Fruit fly (Drosophila melanogaster) whole organism, embryonic: ENCODE measurements around the gene CG3862.
A peak's percentile ranks its signal among the peaks of the same experiment; 100 is the strongest.

Experiments used
- Asciz ChIP-seq: fragments of 200-800 bp; sonication (Bioruptor generic); optimal IDR thresholded peaks from 2 replicates; lab custom pipeline; 2017; ENCODE audit warnings: missing biosample characterization, mild to moderate bottlenecking, missing genetic modification characterization, missing genetic modification reagents
- Awh ChIP-seq: fragments of 200-800 bp; sonication (Bioruptor generic); IDR thresholded peaks from 2 replicates; pipeline ENCODE4, ENCODE4 v1.3.6; 2022; ENCODE audit warnings: missing biosample characterization, missing genetic modification characterization
- CG10979 ChIP-seq: fragments of 200-800 bp; sonication (Bioruptor generic); optimal IDR thresholded peaks from 2 replicates; lab custom pipeline; 2018; ENCODE audit warnings: missing biosample characterization, mild to moderate bottlenecking, missing genetic modification characterization, moderate library complexity
- CG12071 ChIP-seq: fragments of 200-800 bp; sonication (Bioruptor generic); optimal IDR thresholded peaks from 3 replicates; lab custom pipeline; 2018; ENCODE audit warnings: missing biosample characterization, mild to moderate bottlenecking, missing genetic modification characterization
- CG12219 ChIP-seq: fragments of 200-800 bp; sonication (Bioruptor generic); optimal IDR thresholded peaks from 3 replicates; lab custom pipeline; 2018; ENCODE audit warnings: missing biosample characterization, mild to moderate bottlenecking, missing genetic modification characterization
- CG13296 ChIP-seq: fragments of 200-800 bp; sonication (Bioruptor generic); optimal IDR thresholded peaks from 3 replicates; lab custom pipeline; 2018; ENCODE audit warnings: missing biosample characterization, mild to moderate bottlenecking, missing genetic modification characterization
- CG14710 ChIP-seq: fragments of 200-800 bp; sonication (Bioruptor generic); optimal IDR thresholded peaks from 3 replicates; lab custom pipeline; 2019; ENCODE audit warnings: missing biosample characterization, mild to moderate bottlenecking, missing genetic modification characterization, moderate library complexity
- CG15011 ChIP-seq: fragments of 200-800 bp; sonication (Bioruptor generic); optimal IDR thresholded peaks from 3 replicates; lab custom pipeline; 2018; ENCODE audit warnings: missing biosample characterization, mild to moderate bottlenecking, missing genetic modification characterization
- CG15601 ChIP-seq: fragments of 200-800 bp; sonication (Bioruptor generic); optimal IDR thresholded peaks from 3 replicates; lab custom pipeline; 2019; ENCODE audit warnings: missing biosample characterization, mild to moderate bottlenecking, missing genetic modification characterization, moderate library complexity
- CG1603 ChIP-seq: fragments of 200-800 bp; sonication (Bioruptor generic); optimal IDR thresholded peaks from 2 replicates; lab custom pipeline; 2019; ENCODE audit warnings: missing biosample characterization, mild to moderate bottlenecking, missing genetic modification characterization, moderate library complexity
- CG17328 ChIP-seq: fragments of 200-800 bp; sonication (Bioruptor generic); IDR thresholded peaks from 2 replicates; pipeline ENCODE4 v1.3.6; 2022; ENCODE audit warnings: missing biosample characterization, missing genetic modification characterization
- CG18262 ChIP-seq: fragments of 200-800 bp; optimal IDR thresholded peaks from 3 replicates; lab custom pipeline; 2019; ENCODE audit warnings: missing biosample characterization, mild to moderate bottlenecking, missing genetic modification characterization, moderate library complexity
- CG18599 ChIP-seq: fragments of 200-800 bp; sonication (Bioruptor generic); optimal IDR thresholded peaks from 3 replicates; lab custom pipeline; 2017; ENCODE audit warnings: missing biosample characterization, missing genetic modification characterization, mild to moderate bottlenecking, moderate library complexity, missing genetic modification reagents
- CG2202 ChIP-seq: fragments of 200-800 bp; sonication (Bioruptor generic); optimal IDR thresholded peaks from 2 replicates; lab custom pipeline; 2018; ENCODE audit warnings: missing biosample characterization, mild to moderate bottlenecking, missing genetic modification characterization
- CG3065 ChIP-seq: fragments of 200-800 bp; sonication (Bioruptor generic); optimal IDR thresholded peaks from 2 replicates; lab custom pipeline; 2016; ENCODE audit warnings: missing biosample characterization, missing genetic modification characterization
- CG34422 ChIP-seq: fragments of 200-800 bp; sonication (Bioruptor generic); IDR thresholded peaks from 3 replicates; pipeline ENCODE4 v1.3.6; 2022; ENCODE audit warnings: missing biosample characterization, missing genetic modification characterization
- CG3847 ChIP-seq: fragments of 200-800 bp; sonication (Bioruptor generic); IDR thresholded peaks from 2 replicates; pipeline ENCODE4 v1.3.6; 2022; ENCODE audit warnings: missing biosample characterization, missing genetic modification characterization
- CG6791 ChIP-seq: fragments of 200-800 bp; sonication (Bioruptor generic); IDR thresholded peaks from 3 replicates; pipeline ENCODE4 v1.3.6; 2022; ENCODE audit warnings: missing biosample characterization, missing genetic modification characterization; ENCODE audit not compliant: partially characterized antibody
- CG6854 ChIP-seq: fragments of 200-800 bp; sonication (Bioruptor generic); optimal IDR thresholded peaks from 3 replicates; lab custom pipeline; 2017; ENCODE audit warnings: missing biosample characterization, mild to moderate bottlenecking, missing genetic modification characterization
- CG7987 ChIP-seq: fragments of 200-800 bp; sonication (Bioruptor generic); optimal IDR thresholded peaks from 2 replicates; lab custom pipeline; 2018; ENCODE audit warnings: missing biosample characterization, mild to moderate bottlenecking, missing genetic modification characterization, moderate library complexity
- CG8290 ChIP-seq, 3 experiments: fragments of 200-800 bp; sonication (Bioruptor generic); optimal IDR thresholded peaks; 2 replicates each; lab custom pipeline; 2016 to 2019; ENCODE audit warnings: missing biosample characterization in 3 of 3, missing genetic modification characterization in 3 of 3, mild to moderate bottlenecking in 2 of 3, moderate library complexity in 1 of 3
- Ets65A ChIP-seq: fragments of 200-800 bp; sonication (Bioruptor generic); peaks from one replicate; lab custom pipeline; 2016; ENCODE audit warnings: missing biosample characterization, missing genetic modification characterization
- HHEX ChIP-seq: fragments of 200-800 bp; sonication (Bioruptor generic); optimal IDR thresholded peaks from 3 replicates; lab custom pipeline; 2017; ENCODE audit warnings: missing biosample characterization, mild to moderate bottlenecking, missing genetic modification characterization, missing genetic modification reagents
- Max ChIP-seq: fragments of 200-800 bp; sonication (Bioruptor generic); optimal IDR thresholded peaks from 2 replicates; lab custom pipeline; 2016; ENCODE audit warnings: missing biosample characterization, mild to moderate bottlenecking, missing genetic modification characterization
- Med ChIP-seq: fragments of 200-800 bp; sonication (Bioruptor generic); peaks from one replicate; lab custom pipeline; 2016; ENCODE audit warnings: missing biosample characterization, missing genetic modification characterization, mild to moderate bottlenecking, inconsistent platforms, moderate library complexity
- Mes4 ChIP-seq: fragments of 200-800 bp; sonication (Bioruptor generic); optimal IDR thresholded peaks from 2 replicates; lab custom pipeline; 2016; ENCODE audit warnings: missing biosample characterization, missing genetic modification characterization
- NFAT ChIP-seq: fragments of 200-800 bp; sonication (Bioruptor generic); IDR thresholded peaks from 2 replicates; pipeline ENCODE4 v1.3.6; 2022; ENCODE audit warnings: missing biosample characterization, missing genetic modification characterization
- Nf-YA ChIP-seq: fragments of 200-800 bp; sonication (Bioruptor generic); IDR thresholded peaks from 2 replicates; pipeline ENCODE4 v1.3.6; 2022; ENCODE audit warnings: missing biosample characterization, missing genetic modification characterization
- Ptx1 ChIP-seq: fragments of 200-800 bp; sonication (Bioruptor generic); IDR thresholded peaks from 2 replicates; pipeline ENCODE4 v1.3.6; 2022; ENCODE audit warnings: missing biosample characterization, missing genetic modification characterization
- Vsx1 ChIP-seq: fragments of 200-800 bp; sonication (Bioruptor generic); optimal IDR thresholded peaks from 2 replicates; lab custom pipeline; 2017; ENCODE audit warnings: missing biosample characterization, mild to moderate bottlenecking, missing genetic modification characterization, missing genetic modification reagents
- cas ChIP-seq: fragments of 200-800 bp; sonication (Bioruptor generic); IDR thresholded peaks from 2 replicates; pipeline ENCODE4 v1.3.6; 2022; ENCODE audit warnings: missing biosample characterization, missing genetic modification characterization
- dmrt99B ChIP-seq: fragments of 200-800 bp; sonication (Bioruptor generic); optimal IDR thresholded peaks from 2 replicates; lab custom pipeline; 2018; ENCODE audit warnings: missing biosample characterization, mild to moderate bottlenecking, missing genetic modification characterization, moderate library complexity
- ems ChIP-seq: fragments of 200-800 bp; sonication (Bioruptor generic); optimal IDR thresholded peaks from 3 replicates; lab custom pipeline; 2016; ENCODE audit warnings: missing biosample characterization, missing genetic modification characterization
- gt ChIP-seq: fragments of 200-800 bp; sonication (Bioruptor generic); IDR thresholded peaks from 2 replicates; pipeline ENCODE4 v1.3.6; 2022; ENCODE audit warnings: missing biosample characterization, missing genetic modification characterization
- ham ChIP-seq: fragments of 200-800 bp; sonication (Bioruptor generic); IDR thresholded peaks from 2 replicates; pipeline ENCODE4 v1.3.6; 2022; ENCODE audit warnings: missing biosample characterization, missing genetic modification characterization
- hth ChIP-seq: fragments of >200 bp; optimal IDR thresholded peaks from 2 replicates; lab custom pipeline; 2017; ENCODE audit warnings: inconsistent platforms
- kah ChIP-seq: fragments of 200-800 bp; sonication (Bioruptor generic); optimal IDR thresholded peaks from 2 replicates; lab custom pipeline; 2018; ENCODE audit warnings: missing biosample characterization, mild to moderate bottlenecking, missing genetic modification characterization
- lbe ChIP-seq: fragments of 200-800 bp; sonication (Bioruptor generic); optimal IDR thresholded peaks from 2 replicates; lab custom pipeline; 2016; ENCODE audit warnings: missing biosample characterization, mild to moderate bottlenecking, missing genetic modification characterization
- lilli ChIP-seq: fragments of 200-800 bp; sonication (Bioruptor generic); optimal IDR thresholded peaks from 3 replicates; lab custom pipeline; 2016; ENCODE audit warnings: missing biosample characterization, missing genetic modification characterization
- lola ChIP-seq, 3 experiments: fragments of >200 bp in 2 of 3; fragments of 200-800 bp in 1 of 3; sonication (Bioruptor generic) in 1 of 3; optimal IDR thresholded peaks; 2 replicates each; lab custom pipeline; 2017 to 2019; ENCODE audit warnings: missing biosample characterization in 3 of 3, missing genetic modification characterization in 3 of 3, mild to moderate bottlenecking in 1 of 3, moderate library complexity in 1 of 3
- nom ChIP-seq: fragments of 200-800 bp; sonication (Bioruptor generic); optimal IDR thresholded peaks from 2 replicates; lab custom pipeline; 2017; ENCODE audit warnings: missing biosample characterization, missing genetic modification characterization, mild to moderate bottlenecking, moderate library complexity, missing genetic modification reagents
- oc ChIP-seq: fragments of 200-800 bp; sonication (Bioruptor generic); optimal IDR thresholded peaks from 2 replicates; lab custom pipeline; 2018; ENCODE audit warnings: missing biosample characterization, mild to moderate bottlenecking, missing genetic modification characterization, moderate library complexity
- ro ChIP-seq: fragments of 200-800 bp; sonication (Bioruptor generic); IDR thresholded peaks from 2 replicates; pipeline ENCODE4 v1.3.6; 2022; ENCODE audit warnings: missing biosample characterization, missing genetic modification characterization
- salm ChIP-seq: fragments of 200-800 bp; sonication (Bioruptor generic); optimal IDR thresholded peaks from 2 replicates; lab custom pipeline; 2018; ENCODE audit warnings: missing biosample characterization, mild to moderate bottlenecking, missing genetic modification characterization
- sens ChIP-seq: fragments of 200-800 bp; sonication (Bioruptor generic); peaks from one replicate; lab custom pipeline; 2016; ENCODE audit warnings: missing biosample characterization, missing genetic modification characterization
- yki ChIP-seq: fragments of >200 bp; optimal IDR thresholded peaks from 3 replicates; lab custom pipeline; 2018
- zen2 ChIP-seq: fragments of 200-800 bp; sonication (Bioruptor generic); IDR thresholded peaks from 3 replicates; pipeline ENCODE4 v1.3.6; 2022; ENCODE audit warnings: missing biosample characterization, missing genetic modification characterization; ENCODE audit not compliant: partially characterized antibody

CG3862 gene

DNA sequence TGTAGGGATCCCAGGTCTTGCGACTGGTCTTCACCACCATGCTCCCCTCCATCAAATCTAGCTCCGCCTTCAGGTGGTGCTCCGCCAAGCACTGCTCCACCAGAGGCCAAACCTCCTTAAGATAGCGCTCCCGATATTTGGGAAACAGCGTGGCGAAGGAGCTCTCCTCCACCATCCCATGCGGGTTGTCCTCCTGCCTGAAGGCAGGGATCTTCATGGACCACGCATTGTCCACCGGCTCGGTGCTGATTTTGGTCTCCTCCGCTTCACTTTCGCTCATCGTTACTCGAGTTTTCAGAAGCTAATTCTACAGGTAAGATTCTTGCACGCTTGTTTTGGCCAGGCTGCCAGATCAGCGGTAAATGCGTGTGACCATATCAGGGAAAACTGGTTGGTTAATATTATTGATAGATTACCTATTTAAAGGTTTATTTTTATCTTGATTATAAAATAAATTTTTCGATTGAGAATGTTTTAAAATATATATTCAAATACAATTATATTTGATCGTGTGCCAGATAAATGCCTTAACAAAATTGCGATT is 43.9 kb upstream of the CG3862 start, which contains the start of gene dbe (continued):
- TF ChIP-seq CG18262 (tag; lab: Kevin White, UChicago) (peak; percentile 15), Mes4 (GFP tag; lab: Kevin White, UChicago) (no peak), CG12071 (GFP tag; lab: Kevin White, UChicago) (no peak), lbe (GFP tag; lab: Kevin White, UChicago) (no peak), CG1603 (tag; lab: Kevin White, UChicago) (peak; percentile 34), Awh (GFP tag; lab: Robert Waterston, UW) (no peak), CG3847 (GFP tag; lab: Robert Waterston, UW) (peak; percentile 33), yki (lab: Kevin White, UChicago) (no peak), salm (tag; lab: Kevin White, UChicago) (no peak), gt (no peak), CG3065 (GFP tag; lab: Kevin White, UChicago) (no peak), CG12219 (no peak), Ptx1 (GFP tag; lab: Robert Waterston, UW) (no peak), CG15011 (GFP tag; lab: Kevin White, UChicago) (no peak), CG15601 (tag; lab: Kevin White, UChicago) (no peak), ems (GFP tag; lab: Kevin White, UChicago) (no peak), hth (lab: Kevin White, UChicago) (no peak), Max (GFP tag; lab: Kevin White, UChicago) (peak; percentile 51), cas (GFP tag; lab: Robert Waterston, UW) (no peak), CG2202 (tag; lab: Kevin White, UChicago) (no peak), ro (GFP tag; lab: Robert Waterston, UW) (no peak), dmrt99B (tag; lab: Kevin White, UChicago) (peak; percentile 20), NFAT (GFP tag; lab: Robert Waterston, UW) (no peak), CG10979 (no peak)

DNA sequence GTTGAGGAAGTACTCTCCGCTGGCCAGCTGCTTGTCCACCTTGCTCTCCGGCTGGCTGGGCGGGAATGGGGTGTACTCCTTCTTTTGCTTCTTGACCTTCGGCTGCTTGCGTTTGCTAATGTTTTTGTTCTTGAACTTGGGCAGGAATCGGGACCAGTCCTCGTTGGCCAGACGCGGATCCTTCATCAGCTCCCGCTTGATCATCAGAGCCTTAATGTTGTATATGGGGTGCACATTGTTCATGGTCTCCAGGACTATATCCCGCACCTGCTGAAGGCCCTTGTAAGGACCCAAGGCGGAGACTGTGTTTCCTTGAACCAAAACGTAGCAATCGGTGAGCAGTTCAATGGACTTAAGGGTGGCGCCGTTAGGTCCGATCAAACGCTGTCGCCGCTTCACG is 43.3 kb upstream of the CG3862 start:
- TF ChIP-seq Med (GFP tag; lab: Kevin White, UChicago) (peak; percentile 62), Ets65A (peak; percentile 76), lola (GFP tag; optimal IDR thresholded peaks at IDR 0.05; lab: Kevin White, UChicago) (no peak), CG6791 (GFP tag; lab: Robert Waterston, UW) (0 out of 3 replicates have a peak, but pooled peaks have one; percentile 9), sens (GFP tag; lab: Kevin White, UChicago) (peak; percentile 65)

DNA sequence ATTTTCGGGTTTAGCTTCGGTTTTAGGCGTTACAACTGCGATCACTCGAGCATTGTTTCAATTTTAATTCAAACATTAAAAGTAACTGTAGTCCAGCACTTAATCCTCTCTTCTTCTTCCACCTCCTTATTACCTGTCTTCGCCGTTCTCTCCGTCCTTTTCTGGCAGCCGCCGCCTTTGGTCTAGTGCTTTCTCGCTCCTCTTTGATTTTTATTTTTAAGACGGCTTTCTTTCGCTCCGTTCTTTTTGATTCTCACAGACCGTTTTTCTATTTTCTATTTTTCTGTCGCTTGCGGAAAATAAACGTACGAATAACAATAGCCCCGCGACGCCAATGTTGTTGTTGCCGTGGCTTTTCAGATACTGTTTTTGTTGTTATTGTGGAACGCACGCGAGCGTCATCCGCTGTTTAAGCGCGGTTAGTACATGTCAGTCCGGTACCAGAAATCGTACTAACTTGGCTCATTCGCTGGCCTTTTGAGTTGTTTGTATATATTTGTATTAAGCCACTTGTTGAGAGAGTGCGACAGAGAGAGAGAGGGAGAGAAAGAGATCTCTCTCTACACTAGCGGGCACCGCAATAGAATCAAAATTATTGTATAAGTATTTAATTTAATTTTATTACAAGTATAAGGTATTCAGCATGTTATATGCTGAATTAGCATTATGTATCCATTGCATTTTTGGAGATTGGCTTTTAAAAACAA is 42.4 kb upstream of the CG3862 start, which contains the start of gene aru:
TSS of gene aru (minus strand) at position 456 of the 707 bp plus-strand sequence.
- peak; percentile 43 for TF ChIP-seq CG6854
- peak; percentile 9 for TF ChIP-seq Vsx1
- peak; percentile 75 for TF ChIP-seq oc (tag; lab: Kevin White, UChicago)
- 0 out of 2 replicates have a peak, but pooled peaks have one; percentile 18 for TF ChIP-seq Nf-YA (GFP tag; lab: Robert Waterston, UW)
- peak; percentile 17 for TF ChIP-seq CG18599 (GFP tag; lab: Kevin White, UChicago)
- peak; percentile 64 for TF ChIP-seq nom (GFP tag; lab: Kevin White, UChicago)
- TF ChIP-seq zen2 (GFP tag; lab: Robert Waterston, UW): no peak
- no peak for TF ChIP-seq lilli (GFP tag; lab: Kevin White, UChicago)
- TF ChIP-seq CG17328 (GFP tag; lab: Robert Waterston, UW): peak; percentile 24; the same call in 1 of the 2 replicates
- TF ChIP-seq kah (GFP tag; lab: Kevin White, UChicago): peak; percentile 83
- no peak for TF ChIP-seq ham (GFP tag; lab: Robert Waterston, UW)
- TF ChIP-seq Asciz (GFP tag; lab: Kevin White, UChicago): peak; percentile 65
- peak; percentile 65 for TF ChIP-seq CG13296 (GFP tag; lab: Kevin White, UChicago)
- TF ChIP-seq CG14710 (tag; lab: Kevin White, UChicago): peak; percentile 23
- peak; percentile 37 for TF ChIP-seq HHEX (GFP tag; lab: Kevin White, UChicago)
- TF ChIP-seq CG34422 (GFP tag; lab: Robert Waterston, UW): peak; percentile 49; the same call in 1 of the 3 replicates
- TF ChIP-seq CG7987: peak; percentile 60
- TF ChIP-seq CG8290 (GFP tag; optimal IDR thresholded peaks at IDR 0.05; lab: Kevin White, UChicago): no peak
- peak in 1 of 2 experiments; percentile 42 for TF ChIP-seq CG8290 (tag; optimal IDR thresholded peaks at IDR 0.05; lab: Kevin White, UChicago)
